Fruit fly (Drosophila melanogaster): ENCODE results near the gene Tim9a.

Tim9a gene

DNA sequence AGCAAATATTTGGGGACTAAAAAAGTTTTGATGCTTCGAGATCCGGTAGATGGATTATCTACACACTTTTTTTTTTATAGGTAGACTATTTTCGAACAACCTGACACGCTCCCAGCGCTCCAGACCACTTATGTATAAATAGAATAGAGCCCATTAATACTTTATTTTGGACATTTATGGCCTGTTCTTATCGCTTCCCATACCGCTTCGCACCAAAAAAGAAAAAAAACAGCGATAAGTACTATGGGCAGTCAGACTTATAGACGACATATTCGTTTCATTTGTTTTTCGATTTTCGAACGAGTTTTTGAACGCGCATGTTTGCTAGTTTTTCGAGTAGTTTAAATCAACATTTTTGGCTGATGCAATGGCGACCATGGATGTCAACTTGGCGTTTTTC, 12.6 kb downstream of the Tim9a start:
- TF ChIP-seq CG10543 (GFP tag; optimal IDR thresholded peaks at IDR 0.05) (peak; percentile 20), Hey (tag; optimal IDR thresholded peaks at IDR 0.05) (peak; percentile 56), Bdp1 (GFP tag; optimal IDR thresholded peaks at IDR 0.05) (no peak), CG13894 (tag; optimal IDR thresholded peaks at IDR 0.05) (peak; percentile 4), CG8478 (optimal IDR thresholded peaks at IDR 0.05) (no peak), hbn (GFP tag; IDR thresholded peaks at IDR 0.05; ENCODE audit: partially characterized antibody) (no peak), CG1602 (GFP tag; optimal IDR thresholded peaks at IDR 0.05) (no peak), stc (GFP tag; IDR thresholded peaks at IDR 0.05) (no peak), Hr3 (GFP tag; optimal IDR thresholded peaks at IDR 0.05) (no peak), Dbx (GFP tag; IDR thresholded peaks at IDR 0.05) (no peak), CG15479 (GFP tag; optimal IDR thresholded peaks at IDR 0.05) (no peak), danr (GFP tag; IDR thresholded peaks at IDR 0.05) (no peak), sug (tag; optimal IDR thresholded peaks at IDR 0.05) (peak; percentile 46), exex (tag; optimal IDR thresholded peaks at IDR 0.05) (peak; percentile 52), MBD-R2 (GFP tag; IDR thresholded peaks at IDR 0.05) (0 out of 2 replicates have a peak, but pooled peaks have one; percentile 8), CG32772 (GFP tag; IDR thresholded peaks at IDR 0.05) (peak; percentile 47; the same call in 1 of the 2 replicates), zen (tag; optimal IDR thresholded peaks at IDR 0.05) (no peak), br (optimal IDR thresholded peaks at IDR 0.05) (no peak), sqz (GFP tag; optimal IDR thresholded peaks at IDR 0.05) (peak; percentile 81), Pdp1 (GFP tag; optimal IDR thresholded peaks at IDR 0.05) (peak in 1 of 2 experiments; percentile 33), CG4707 (GFP tag; optimal IDR thresholded peaks at IDR 0.05) (peak; percentile 55), sd (tag; optimal IDR thresholded peaks at IDR 0.05) (peak; percentile 14), abd-A (tag; optimal IDR thresholded peaks at IDR 0.05) (peak; percentile 41), CG34376 (GFP tag; optimal IDR thresholded peaks at IDR 0.05) (peak; percentile 24)

DNA sequence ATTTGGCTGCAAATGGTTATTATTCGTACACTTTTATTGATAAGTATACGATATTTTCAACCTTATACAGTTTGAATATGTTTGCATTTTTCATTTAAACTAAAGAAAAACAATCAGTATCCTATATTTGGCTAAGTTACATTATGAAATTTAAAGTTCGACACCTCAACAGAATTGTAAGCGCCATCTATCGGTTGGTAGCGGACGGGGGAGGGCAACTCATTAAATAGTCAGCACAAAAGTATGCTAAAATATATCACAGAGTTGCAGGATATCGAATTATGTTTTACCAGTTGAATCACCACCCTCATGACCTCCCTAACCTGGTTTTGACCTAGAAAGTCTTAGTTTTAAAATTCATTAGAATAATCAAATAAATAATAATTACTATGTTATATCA, 16.2 kb downstream of the Tim9a start:
- peak; percentile 20; the same call in 1 of the 2 replicates for TF ChIP-seq CG32532 (GFP tag; IDR thresholded peaks at IDR 0.05)
- TF ChIP-seq CG4404 (GFP tag; IDR thresholded peaks at IDR 0.05) = no peak
- peak; percentile 97 for TF ChIP-seq CG14965 (GFP tag; optimal IDR thresholded peaks at IDR 0.05; ENCODE audit: borderline replicate concordance)
- peak; percentile 13 for TF ChIP-seq Meics (GFP tag; optimal IDR thresholded peaks at IDR 0.05)
- TF ChIP-seq CG11504 (tag; optimal IDR thresholded peaks at IDR 0.05) = peak; percentile 4
- no peak for TF ChIP-seq CG9876 (GFP tag; optimal IDR thresholded peaks at IDR 0.05)
- TF ChIP-seq CG4424 (GFP tag; optimal IDR thresholded peaks at IDR 0.05) = peak; percentile 7
- TF ChIP-seq Med (GFP tag) = peak; percentile 94
- peak; percentile 24 for TF ChIP-seq CG7839 (tag; optimal IDR thresholded peaks at IDR 0.05)
- TF ChIP-seq NfI (GFP tag; optimal IDR thresholded peaks at IDR 0.05) = no peak
- no peak for TF ChIP-seq ems (GFP tag; optimal IDR thresholded peaks at IDR 0.05)
- peak; percentile 10; the same call in 1 of the 2 replicates for TF ChIP-seq HLH3B (GFP tag; IDR thresholded peaks at IDR 0.05)
- TF ChIP-seq toy (GFP tag; IDR thresholded peaks at IDR 0.05) = no peak
- TF ChIP-seq CG11695 (GFP tag; IDR thresholded peaks at IDR 0.05) = no peak
- TF ChIP-seq CTCF (GFP tag; optimal IDR thresholded peaks at IDR 0.05) = peak; percentile 91
- peak; percentile 71 for TF ChIP-seq sens (GFP tag)
- 0 out of 3 replicates have a peak, but pooled peaks have one; percentile 24 for TF ChIP-seq H15 (GFP tag; IDR thresholded peaks at IDR 0.05)
- no peak for TF ChIP-seq dm (GFP tag; optimal IDR thresholded peaks at IDR 0.05)
- TF ChIP-seq CG7987 (GFP tag; optimal IDR thresholded peaks at IDR 0.05) = peak; percentile 1
- no peak for TF ChIP-seq jigr1 (GFP tag; IDR thresholded peaks at IDR 0.05)
- TF ChIP-seq NK7.1 (GFP tag; optimal IDR thresholded peaks at IDR 0.05) = peak; percentile 18
- TF ChIP-seq CG18262 (tag; optimal IDR thresholded peaks at IDR 0.05) = peak; percentile 4
- TF ChIP-seq CG3065 (GFP tag; optimal IDR thresholded peaks at IDR 0.05) = no peak
- TF ChIP-seq CG1603 (tag; optimal IDR thresholded peaks at IDR 0.05) = peak; percentile 26
- peak; percentile 9 for TF ChIP-seq lab (GFP tag; optimal IDR thresholded peaks at IDR 0.05)
- TF ChIP-seq vvl (GFP tag; IDR thresholded peaks at IDR 0.05) = peak; percentile 27; the same call in 1 of the 2 replicates
- TF ChIP-seq Oaz (GFP tag; IDR thresholded peaks at IDR 0.05) = no peak
- TF ChIP-seq pita (GFP tag; optimal IDR thresholded peaks at IDR 0.05) = peak; percentile 32
- TF ChIP-seq CG10959 (GFP tag; IDR thresholded peaks at IDR 0.05) = peak; percentile 5; the same call in 1 of the 2 replicates
